Fruit fly (Drosophila melanogaster) whole organism: Measurements from ENCODE around the gene RhoBTB.

ENCODE experiments used
- CG8478 ChIP-seq: fragments of >200 bp; optimal IDR thresholded peaks from 2 replicates; lab custom pipeline; 2018; ENCODE audit warnings: inconsistent platforms
- EcR ChIP-seq, 2 experiments: fragments of >200 bp; optimal IDR thresholded peaks; 2 replicates each; lab custom pipeline; 2017; ENCODE audit warnings: missing biosample characterization in 2 of 2, missing genetic modification characterization in 2 of 2, missing genetic modification reagents in 2 of 2
- pan ChIP-seq: fragments of >200 bp; optimal IDR thresholded peaks from 2 replicates; lab custom pipeline; 2017
- psq ChIP-seq: fragments of >200 bp; optimal IDR thresholded peaks from 2 replicates; lab custom pipeline; 2017
- usp ChIP-seq: fragments of >200 bp; optimal IDR thresholded peaks from 2 replicates; lab custom pipeline; 2017; ENCODE audit warnings: missing biosample characterization, missing genetic modification characterization, mixed read lengths

DNA sequence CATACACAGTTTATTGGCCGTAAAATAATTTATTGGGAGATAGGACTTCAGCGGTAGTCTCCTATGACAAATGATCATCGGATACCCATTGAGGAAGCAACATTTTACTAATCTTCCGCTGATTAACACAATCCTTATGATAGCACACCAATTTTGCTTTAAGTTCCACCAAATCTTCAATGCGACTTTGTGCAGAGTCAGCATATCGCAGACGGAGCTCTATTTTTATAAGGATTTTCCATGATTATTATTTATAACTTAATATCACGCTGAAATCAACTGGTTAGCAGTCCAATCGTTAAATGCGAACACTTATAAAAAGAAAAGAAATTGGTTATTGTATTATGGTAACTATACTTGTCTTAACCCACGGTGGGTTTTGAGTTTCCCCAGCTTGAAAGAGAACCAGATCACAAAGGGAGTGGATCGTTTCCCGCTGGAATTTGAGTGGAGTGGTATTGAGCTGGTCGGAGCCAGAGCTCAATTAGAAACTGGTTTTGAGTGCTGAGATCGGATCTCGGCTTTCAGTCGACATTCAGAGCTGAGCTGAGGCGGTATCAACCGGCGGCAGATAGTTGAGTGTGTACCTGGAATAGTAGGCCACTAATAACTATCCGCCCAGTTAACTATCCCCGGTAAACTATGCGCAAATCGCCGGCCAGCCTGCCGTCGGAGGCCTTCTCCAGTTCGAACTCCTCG is 9.2 kb upstream of the RhoBTB start, which contains the start of the genes Toll-9 and in:
- no peak for TF ChIP-seq EcR (GFP tag; optimal IDR thresholded peaks at IDR 0.05; lab: Kevin White, UChicago)
- no peak for TF ChIP-seq usp (GFP tag; lab: Kevin White, UChicago)
- no peak for TF ChIP-seq psq (lab: Kevin White, UChicago)
- TF ChIP-seq CG8478 (lab: Kevin White, UChicago) = no peak
- TF ChIP-seq pan (lab: Kevin White, UChicago) = no peak
